Fruit fly (Drosophila melanogaster): ENCODE results near the gene CG14325.

Gene CG14325

DNA sequence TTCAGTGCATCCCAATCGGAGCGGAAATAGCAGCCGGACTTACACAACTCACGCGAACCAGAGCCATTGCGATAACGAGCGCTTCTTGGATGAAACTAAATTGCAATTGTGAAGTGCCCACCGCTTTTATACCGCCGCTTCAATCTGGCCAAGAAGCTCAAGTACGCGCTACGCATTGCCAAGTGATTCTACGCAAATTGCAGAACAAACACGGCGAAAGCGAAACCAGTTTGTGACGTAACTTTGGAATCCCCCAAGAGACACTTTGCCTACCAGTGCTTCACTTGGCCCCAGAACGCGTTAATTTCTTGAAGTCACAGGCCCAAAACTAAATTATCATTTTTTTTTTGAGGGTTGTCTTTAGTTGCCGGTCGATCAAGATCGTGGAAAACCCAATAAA lies 15.5 kb upstream of the CG14325 start, which contains the start of gene Edg91:
Gene Edg91, minus strand, starts transcription at position 101 of the 400 bp plus-strand sequence.
- TF ChIP-seq brk (GFP tag; optimal IDR thresholded peaks at IDR 0.05), result no peak
- no peak for TF ChIP-seq Hnf4 (GFP tag; optimal IDR thresholded peaks at IDR 0.05)
- TF ChIP-seq OdsH (GFP tag; optimal IDR thresholded peaks at IDR 0.05), result no peak
- TF ChIP-seq Jra (GFP tag; optimal IDR thresholded peaks at IDR 0.05), result no peak
- TF ChIP-seq CG32264 (GFP tag; optimal IDR thresholded peaks at IDR 0.05), result no peak
- TF ChIP-seq woc (GFP tag; optimal IDR thresholded peaks at IDR 0.05), result no peak

DNA sequence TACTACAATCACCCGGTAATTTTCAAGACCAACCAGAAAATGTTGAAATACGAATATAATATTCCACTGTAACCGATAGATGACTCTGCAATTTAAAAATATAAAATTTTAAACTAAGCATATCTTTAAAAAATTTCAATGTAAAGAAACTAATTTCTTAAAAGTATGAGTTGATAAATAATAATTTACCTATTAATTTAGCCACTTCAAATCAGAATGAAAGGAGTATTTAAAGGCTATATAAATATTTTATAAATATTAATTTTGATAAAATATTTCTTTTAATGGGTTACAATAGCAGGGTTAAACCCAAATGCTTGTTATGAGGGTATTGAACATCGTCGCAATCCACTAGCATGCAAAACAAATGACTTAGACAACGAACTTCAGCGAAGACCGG lies 15.1 kb upstream of the CG14325 start:
- TF ChIP-seq br (GFP tag; optimal IDR thresholded peaks at IDR 0.05), result no peak
- no peak for TF ChIP-seq Dif (GFP tag; optimal IDR thresholded peaks at IDR 0.05; ENCODE audit: partially characterized antibody)
- TF ChIP-seq Hr83 (GFP tag; optimal IDR thresholded peaks at IDR 0.05; ENCODE audit: poor library complexity, severe bottlenecking), result no peak
- no peak for TF ChIP-seq Myc (optimal IDR thresholded peaks at IDR 0.05)
- no peak for TF ChIP-seq brk (GFP tag; optimal IDR thresholded peaks at IDR 0.05)
- TF ChIP-seq pan (optimal IDR thresholded peaks at IDR 0.05), result no peak
- no peak for TF ChIP-seq GATAd (GFP tag; optimal IDR thresholded peaks at IDR 0.05)
- no peak for TF ChIP-seq sage (GFP tag; optimal IDR thresholded peaks at IDR 0.05)
- no peak for TF ChIP-seq Rel (GFP tag; optimal IDR thresholded peaks at IDR 0.05)
- TF ChIP-seq Rel (tag; optimal IDR thresholded peaks at IDR 0.05), result no peak
- no peak for TF ChIP-seq dmrt93B (GFP tag; optimal IDR thresholded peaks at IDR 0.05)
- no peak for TF ChIP-seq Abd-B (GFP tag; optimal IDR thresholded peaks at IDR 0.05)
- no peak for TF ChIP-seq rgr (GFP tag; optimal IDR thresholded peaks at IDR 0.05)
- TF ChIP-seq sv (GFP tag; optimal IDR thresholded peaks at IDR 0.05), result no peak
- TF ChIP-seq Sp1 (GFP tag; optimal IDR thresholded peaks at IDR 0.05), result no peak
- no peak for TF ChIP-seq N (GFP tag; optimal IDR thresholded peaks at IDR 0.05)

DNA sequence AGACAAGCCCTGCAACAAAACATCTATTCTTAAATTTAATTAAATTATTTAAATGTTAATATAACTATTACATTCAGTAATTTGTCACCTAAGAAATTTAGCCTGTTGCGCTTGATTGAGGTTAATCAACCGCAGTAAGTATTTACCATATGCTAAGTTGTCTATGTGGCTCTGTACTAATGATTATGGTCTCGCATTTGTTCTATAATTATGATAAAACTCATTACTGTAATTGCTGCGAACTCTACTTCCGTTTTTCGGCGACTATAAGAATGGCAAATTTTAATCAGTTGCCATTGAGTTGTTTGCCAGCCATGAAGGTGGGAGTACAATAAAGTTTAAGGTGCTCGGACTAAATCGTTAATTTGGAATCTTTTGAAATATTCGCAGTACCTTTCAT lies 14.3 kb upstream of the CG14325 start, which contains the start of gene CG34281:
Gene CG34281, plus strand, starts transcription at position 301 of the 400 bp plus-strand sequence.
- TF ChIP-seq Dif (GFP tag; optimal IDR thresholded peaks at IDR 0.05; ENCODE audit: partially characterized antibody) (no peak), HLH106 (tag; optimal IDR thresholded peaks at IDR 0.05) (no peak), usp (GFP tag; optimal IDR thresholded peaks at IDR 0.05) (no peak), Myc (optimal IDR thresholded peaks at IDR 0.05) (no peak), fru (GFP tag; optimal IDR thresholded peaks at IDR 0.05) (no peak), dsf (GFP tag; optimal IDR thresholded peaks at IDR 0.05; ENCODE audit: borderline replicate concordance) (no peak), dl (GFP tag; optimal IDR thresholded peaks at IDR 0.05; ENCODE audit: insufficient read depth in 1 of 2, partially characterized antibody in 2 of 2) (no peak), tai (GFP tag; optimal IDR thresholded peaks at IDR 0.05) (no peak), jim (GFP tag; optimal IDR thresholded peaks at IDR 0.05) (no peak), foxo (GFP tag; optimal IDR thresholded peaks at IDR 0.05) (no peak), h (GFP tag; optimal IDR thresholded peaks at IDR 0.05) (no peak), sage (GFP tag; optimal IDR thresholded peaks at IDR 0.05) (no peak), br (GFP tag; optimal IDR thresholded peaks at IDR 0.05) (no peak), Abd-B (GFP tag; optimal IDR thresholded peaks at IDR 0.05) (no peak), brk (GFP tag; optimal IDR thresholded peaks at IDR 0.05) (no peak), Hnf4 (GFP tag; optimal IDR thresholded peaks at IDR 0.05) (no peak), N (GFP tag; optimal IDR thresholded peaks at IDR 0.05) (no peak), Dfd (GFP tag; optimal IDR thresholded peaks at IDR 0.05) (no peak), CG9705 (GFP tag; optimal IDR thresholded peaks at IDR 0.05) (no peak), ey (GFP tag; optimal IDR thresholded peaks at IDR 0.05) (no peak)

DNA sequence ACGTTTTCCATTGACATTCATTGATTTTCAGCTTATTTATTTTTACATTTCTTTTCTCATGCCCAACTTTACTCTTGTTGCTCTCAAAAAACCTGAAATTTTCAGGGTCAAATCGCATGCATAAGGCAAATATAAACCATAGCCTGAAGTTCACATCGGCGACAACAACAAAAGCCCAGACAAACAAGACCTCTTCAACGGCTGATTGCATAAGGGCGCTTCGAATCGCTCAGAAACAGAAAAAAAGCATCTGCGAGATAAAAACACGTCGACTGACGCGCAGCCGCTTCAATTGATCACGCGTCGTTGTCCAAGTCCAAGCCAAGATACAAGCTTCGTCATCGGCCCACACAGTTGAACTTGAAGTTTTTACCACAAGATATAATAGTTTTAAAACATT lies 13.4 kb upstream of the CG14325 start, which contains the start of gene CG14327:
Gene CG14327, plus strand, starts transcription at position 161 of the 400 bp plus-strand sequence.
- no peak for TF ChIP-seq Mio (GFP tag; optimal IDR thresholded peaks at IDR 0.05)
- no peak for TF ChIP-seq dsf (GFP tag; optimal IDR thresholded peaks at IDR 0.05; ENCODE audit: borderline replicate concordance)
- TF ChIP-seq lola (GFP tag; optimal IDR thresholded peaks at IDR 0.05), result no peak
- no peak for TF ChIP-seq dl (GFP tag; optimal IDR thresholded peaks at IDR 0.05; ENCODE audit: insufficient read depth in 1 of 2, partially characterized antibody in 2 of 2)
- TF ChIP-seq CrebA (GFP tag; optimal IDR thresholded peaks at IDR 0.05; ENCODE audit: borderline replicate concordance), result no peak
- no peak for TF ChIP-seq psq (GFP tag; optimal IDR thresholded peaks at IDR 0.05)
- TF ChIP-seq Vsx2 (GFP tag; optimal IDR thresholded peaks at IDR 0.05; ENCODE audit: partially characterized antibody), result no peak
- no peak for TF ChIP-seq ey (GFP tag; optimal IDR thresholded peaks at IDR 0.05)
- no peak for TF ChIP-seq brk (GFP tag; optimal IDR thresholded peaks at IDR 0.05)
- TF ChIP-seq Hnf4 (GFP tag; optimal IDR thresholded peaks at IDR 0.05), result no peak
- TF ChIP-seq woc (GFP tag; optimal IDR thresholded peaks at IDR 0.05), result no peak
- TF ChIP-seq Dfd (GFP tag; optimal IDR thresholded peaks at IDR 0.05), result no peak
- no peak for TF ChIP-seq Hr83 (GFP tag; optimal IDR thresholded peaks at IDR 0.05; ENCODE audit: poor library complexity, severe bottlenecking)
- TF ChIP-seq tai (GFP tag; optimal IDR thresholded peaks at IDR 0.05), result no peak
- TF ChIP-seq OdsH (GFP tag; optimal IDR thresholded peaks at IDR 0.05), result no peak
